Worm (Caenorhabditis elegans): ENCODE data around the gene lgc-30.
A peak's percentile ranks its signal among the peaks of the same experiment; 100 is the strongest.

lgc-30 gene

DNA sequence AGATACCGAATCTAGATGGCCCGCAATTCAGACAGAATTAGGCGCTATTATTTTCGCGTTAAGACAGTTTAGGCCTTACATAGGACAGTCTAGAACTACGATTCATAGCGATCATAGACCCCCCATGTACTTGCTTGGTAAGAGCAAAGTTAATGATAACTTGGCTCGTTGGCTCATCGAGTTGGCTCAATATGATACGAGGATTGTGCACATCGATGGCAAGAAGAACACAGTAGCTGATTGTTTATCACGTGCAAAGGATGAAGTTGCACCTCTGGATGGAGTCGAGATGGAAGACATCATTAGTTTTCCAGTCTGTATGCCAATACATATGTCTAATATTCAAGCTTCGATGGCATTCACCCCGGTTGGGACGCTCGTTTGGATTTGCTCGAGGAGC is 7.0 kb upstream of the lgc-30 start:
- no peak for TF ChIP-seq sea-2 (GFP tag; optimal IDR thresholded peaks at IDR 0.05)
- no peak for TF ChIP-seq nhr-12 (tag; optimal IDR thresholded peaks at IDR 0.05)
- TF ChIP-seq nhr-28 (tag; optimal IDR thresholded peaks at IDR 0.05): no peak
- TF ChIP-seq ztf-11 (tag; optimal IDR thresholded peaks at IDR 0.05): no peak
- no peak for TF ChIP-seq lin-15B (tag; optimal IDR thresholded peaks at IDR 0.05)
- TF ChIP-seq hmg-11 (tag; optimal IDR thresholded peaks at IDR 0.05): no peak
- TF ChIP-seq daf-12 (tag; optimal IDR thresholded peaks at IDR 0.05): no peak
- no peak for TF ChIP-seq nhr-25 (tag; optimal IDR thresholded peaks at IDR 0.05)
- TF ChIP-seq aly-2 (tag; optimal IDR thresholded peaks at IDR 0.05): no peak
- TF ChIP-seq elt-1 (tag; optimal IDR thresholded peaks at IDR 0.05): no peak

DNA sequence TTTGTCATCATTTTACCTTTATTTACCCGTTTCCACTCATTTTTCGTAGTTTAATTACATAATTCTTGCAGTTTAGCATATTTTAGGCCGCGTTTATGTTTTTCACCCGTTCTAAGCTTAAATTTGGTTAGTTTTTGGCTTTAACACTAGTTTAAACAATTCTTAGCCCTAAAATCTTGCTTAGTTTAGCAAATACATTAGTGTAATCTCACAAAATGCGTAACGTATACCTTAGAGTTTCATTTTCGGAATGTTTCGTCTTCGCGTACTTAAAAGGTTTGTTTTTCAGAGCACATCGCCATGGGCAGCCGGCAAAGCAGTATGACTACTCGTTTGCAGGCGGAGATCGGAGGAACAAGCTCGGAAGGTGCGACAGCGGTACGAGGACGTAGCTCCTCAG is 5.0 kb upstream of the lgc-30 start, which contains the start of gene F58H7.5:
F58H7.5 (plus strand) TSS at position 301 of the 400 bp plus-strand sequence.
- TF ChIP-seq lin-39 (tag; optimal IDR thresholded peaks at IDR 0.05) (no peak), egl-5 (tag; optimal IDR thresholded peaks at IDR 0.05) (no peak), nhr-23 (tag; optimal IDR thresholded peaks at IDR 0.05) (no peak), ZK546.5 (tag; optimal IDR thresholded peaks at IDR 0.05) (no peak), snpc-4 (tag; optimal IDR thresholded peaks at IDR 0.05) (no peak), daf-12 (tag; optimal IDR thresholded peaks at IDR 0.05) (no peak), skn-1 (tag; optimal IDR thresholded peaks at IDR 0.05) (no peak), ceh-9 (tag; optimal IDR thresholded peaks at IDR 0.05) (no peak), pha-4 (tag; optimal IDR thresholded peaks at IDR 0.05) (no peak), R02D3.7 (tag; optimal IDR thresholded peaks at IDR 0.05) (no peak), ztf-11 (tag; optimal IDR thresholded peaks at IDR 0.05) (no peak), aly-2 (tag; optimal IDR thresholded peaks at IDR 0.05) (no peak), fkh-2 (tag; optimal IDR thresholded peaks at IDR 0.05) (no peak), nhr-67 (tag; optimal IDR thresholded peaks at IDR 0.05) (no peak), elt-3 (tag; optimal IDR thresholded peaks at IDR 0.05) (no peak), unc-39 (tag; optimal IDR thresholded peaks at IDR 0.05) (no peak)

DNA sequence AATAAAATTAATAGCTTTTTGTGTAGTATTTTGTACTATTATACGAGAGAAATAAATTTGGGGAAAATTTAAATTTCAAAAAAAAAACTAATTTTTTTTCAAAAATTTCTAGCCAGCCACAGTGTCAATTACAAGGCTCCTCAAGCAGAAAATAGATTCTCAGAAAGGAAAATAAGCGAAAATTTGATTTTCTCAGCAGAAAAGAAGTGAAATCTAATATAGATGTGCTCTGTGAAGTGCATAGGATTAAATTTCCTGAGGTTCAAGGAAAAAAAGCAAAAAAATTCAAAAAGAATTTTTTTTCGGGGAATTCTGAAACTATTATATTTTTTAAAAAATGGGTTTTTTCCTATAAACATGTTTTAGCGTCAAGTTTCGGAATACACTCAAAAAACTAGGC is 2.8 kb downstream of the lgc-30 start:
- TF ChIP-seq ceh-16 (tag; optimal IDR thresholded peaks at IDR 0.05): no peak
- no peak for TF ChIP-seq nhr-28 (tag; optimal IDR thresholded peaks at IDR 0.05)
- TF ChIP-seq fkh-10 (GFP tag; optimal IDR thresholded peaks at IDR 0.05): peak; percentile 93
- TF ChIP-seq nhr-11 (tag; optimal IDR thresholded peaks at IDR 0.05): no peak

DNA sequence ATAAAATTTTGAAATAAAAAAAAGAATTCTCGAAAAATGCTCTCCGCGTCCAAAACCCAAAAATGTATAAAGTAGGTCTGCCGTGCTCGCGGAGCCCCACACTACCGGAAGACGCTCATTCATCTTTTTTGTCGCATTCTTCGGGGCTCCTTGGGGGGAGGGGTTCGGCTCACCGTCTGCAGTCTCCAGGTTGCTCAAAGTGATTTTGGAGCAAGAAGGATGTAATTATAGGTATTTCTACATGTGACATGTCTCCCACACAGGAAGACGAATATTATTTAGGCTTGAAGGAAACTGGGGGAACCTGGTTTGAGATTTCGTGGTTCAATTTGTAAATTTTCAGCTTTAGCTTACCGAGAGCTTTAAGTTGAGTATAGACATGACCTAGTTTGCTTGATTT is 11.0 kb downstream of the lgc-30 start, which contains the start of gene F58H7.1:
F58H7.1 (minus strand) TSS at position 101 of the 400 bp plus-strand sequence.
- TF ChIP-seq lin-39 (tag; optimal IDR thresholded peaks at IDR 0.05) (peak; percentile 36), tbx-2 (tag; optimal IDR thresholded peaks at IDR 0.05) (no peak)

DNA sequence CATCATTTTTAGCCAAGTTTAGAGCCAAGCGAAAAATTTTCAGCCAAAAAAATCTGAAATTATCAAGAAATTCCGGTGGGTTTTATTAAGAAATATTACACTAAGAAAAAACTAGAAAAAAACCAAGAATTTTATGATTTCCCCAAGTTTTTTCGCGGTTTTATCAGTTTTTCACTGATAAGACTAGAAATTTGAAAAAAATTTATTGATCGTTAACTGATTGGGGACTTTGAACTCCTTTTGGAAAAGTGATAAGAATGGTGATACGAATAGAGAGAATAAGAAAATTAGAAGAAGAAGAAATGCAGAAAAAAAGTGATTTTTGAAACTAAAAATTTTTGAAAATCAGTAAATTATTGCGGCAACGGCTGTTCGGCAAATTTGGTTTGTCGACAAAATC is 20.9 kb downstream of the lgc-30 start, which contains the start of gene faah-3:
faah-3 (minus strand) TSS at position 53 of the 400 bp plus-strand sequence.
- TF ChIP-seq nhr-23 (tag; optimal IDR thresholded peaks at IDR 0.05): no peak
- TF ChIP-seq elt-1 (tag; optimal IDR thresholded peaks at IDR 0.05): no peak
- TF ChIP-seq ceh-82 (tag; optimal IDR thresholded peaks at IDR 0.05): no peak
- TF ChIP-seq nhr-43 (tag; optimal IDR thresholded peaks at IDR 0.05; ENCODE audit: poor library complexity, severe bottlenecking): no peak
- TF ChIP-seq mdl-1 (tag; optimal IDR thresholded peaks at IDR 0.05): no peak
- TF ChIP-seq nhr-76 (tag; optimal IDR thresholded peaks at IDR 0.05): no peak
- no peak for TF ChIP-seq skn-1 (tag; optimal IDR thresholded peaks at IDR 0.05)
- TF ChIP-seq zag-1 (tag; optimal IDR thresholded peaks at IDR 0.05): no peak
- no peak for TF ChIP-seq nfya-1 (tag; optimal IDR thresholded peaks at IDR 0.05; ENCODE audit: insufficient read depth)
- TF ChIP-seq ztf-4 (tag; optimal IDR thresholded peaks at IDR 0.05): no peak
- peak; percentile 87 for TF ChIP-seq pqm-1 (tag; optimal IDR thresholded peaks at IDR 0.05)
- TF ChIP-seq nhr-12 (tag; optimal IDR thresholded peaks at IDR 0.05): no peak
- no peak for TF ChIP-seq eor-1 (tag; optimal IDR thresholded peaks at IDR 0.05)
- TF ChIP-seq nhr-28 (tag; optimal IDR thresholded peaks at IDR 0.05): no peak
- no peak for TF ChIP-seq lsy-12 (tag; optimal IDR thresholded peaks at IDR 0.05)
- TF ChIP-seq elt-2 (tag; optimal IDR thresholded peaks at IDR 0.05): peak; percentile 86
- TF ChIP-seq ama-1 (optimal IDR thresholded peaks at IDR 0.05): no peak
- no peak for TF ChIP-seq fkh-2 (tag; optimal IDR thresholded peaks at IDR 0.05)
- no peak for TF ChIP-seq daf-12 (tag; optimal IDR thresholded peaks at IDR 0.05)
- TF ChIP-seq egl-27 (tag; optimal IDR thresholded peaks at IDR 0.05): no peak
- peak; percentile 13 for TF ChIP-seq pha-4 (tag; optimal IDR thresholded peaks at IDR 0.05)
- TF ChIP-seq nhr-77 (tag; optimal IDR thresholded peaks at IDR 0.05): no peak
- no peak for TF ChIP-seq ztf-11 (tag; optimal IDR thresholded peaks at IDR 0.05)
- no peak for TF ChIP-seq nhr-25 (tag; optimal IDR thresholded peaks at IDR 0.05)
- TF ChIP-seq lin-39 (tag; optimal IDR thresholded peaks at IDR 0.05): no peak

Data from whole organism, L3 larva.